Fruit fly (Drosophila melanogaster) whole organism, embryonic: Measurements from ENCODE around the gene Spps.

Experiments
- Adf1 ChIP-seq: fragments of 200-800 bp; sonication (Bioruptor generic); IDR thresholded peaks from 2 replicates; pipeline ENCODE4 v1.3.6; 2022; ENCODE audit warnings: missing biosample characterization, missing genetic modification characterization
- Antp ChIP-seq: fragments of 200-800 bp; sonication (Bioruptor generic); optimal IDR thresholded peaks from 3 replicates; lab custom pipeline; 2016; ENCODE audit warnings: missing biosample characterization, missing genetic modification characterization
- CG10274 ChIP-seq: fragments of 200-800 bp; sonication (Bioruptor generic); optimal IDR thresholded peaks from 3 replicates; lab custom pipeline; 2017; ENCODE audit warnings: missing biosample characterization, mild to moderate bottlenecking, missing genetic modification characterization
- CG10979 ChIP-seq: fragments of 200-800 bp; sonication (Bioruptor generic); optimal IDR thresholded peaks from 2 replicates; lab custom pipeline; 2018; ENCODE audit warnings: missing biosample characterization, mild to moderate bottlenecking, missing genetic modification characterization, moderate library complexity
- CG12236 ChIP-seq: fragments of 200-800 bp; sonication (Bioruptor generic); optimal IDR thresholded peaks from 2 replicates; lab custom pipeline; 2016; ENCODE audit warnings: missing biosample characterization, missing genetic modification characterization
- CG12391 ChIP-seq: fragments of 200-800 bp; sonication (Bioruptor generic); optimal IDR thresholded peaks from 3 replicates; lab custom pipeline; 2018; ENCODE audit warnings: missing biosample characterization, mild to moderate bottlenecking, missing genetic modification characterization, moderate library complexity
- CG14710 ChIP-seq: fragments of 200-800 bp; sonication (Bioruptor generic); optimal IDR thresholded peaks from 3 replicates; lab custom pipeline; 2019; ENCODE audit warnings: missing biosample characterization, mild to moderate bottlenecking, missing genetic modification characterization, moderate library complexity
- CG1647 ChIP-seq: fragments of 200-800 bp; sonication (Bioruptor generic); optimal IDR thresholded peaks from 3 replicates; lab custom pipeline; 2016; ENCODE audit warnings: missing biosample characterization, missing genetic modification characterization
- CG16779 ChIP-seq: fragments of 200-800 bp; sonication (Bioruptor generic); IDR thresholded peaks from 2 replicates; pipeline ENCODE4 v1.3.6; 2022; ENCODE audit warnings: missing biosample characterization, missing genetic modification characterization
- CG16815 ChIP-seq: fragments of 200-800 bp; sonication (Bioruptor generic); optimal IDR thresholded peaks from 3 replicates; lab custom pipeline; 2017; ENCODE audit warnings: missing biosample characterization, mild to moderate bottlenecking, missing genetic modification characterization
- CG16863 ChIP-seq: fragments of 200-800 bp; sonication (Bioruptor generic); optimal IDR thresholded peaks from 3 replicates; lab custom pipeline; 2016; ENCODE audit warnings: missing biosample characterization, missing genetic modification characterization
- CG17385 ChIP-seq: fragments of 200-800 bp; sonication (Bioruptor generic); optimal IDR thresholded peaks from 3 replicates; lab custom pipeline; 2018; ENCODE audit warnings: missing biosample characterization, mild to moderate bottlenecking, missing genetic modification characterization
- CG17568 ChIP-seq: fragments of 200-800 bp; sonication (Bioruptor generic); optimal IDR thresholded peaks from 2 replicates; lab custom pipeline; 2018; ENCODE audit warnings: missing biosample characterization, mild to moderate bottlenecking, missing genetic modification characterization, moderate library complexity
- CG30403 ChIP-seq: fragments of 200-800 bp; sonication (Bioruptor generic); optimal IDR thresholded peaks from 3 replicates; lab custom pipeline; 2016; ENCODE audit warnings: missing biosample characterization, missing genetic modification characterization
- CG32772 ChIP-seq: fragments of 200-800 bp; sonication (Bioruptor generic); IDR thresholded peaks from 2 replicates; pipeline ENCODE4 v1.3.6; 2022; ENCODE audit warnings: missing biosample characterization, missing genetic modification characterization
- CG34224 ChIP-seq: fragments of 200-800 bp; sonication (Bioruptor generic); IDR thresholded peaks from 3 replicates; pipeline ENCODE4 v1.3.6; 2022; ENCODE audit warnings: missing biosample characterization, missing genetic modification characterization; ENCODE audit not compliant: partially characterized antibody
- CG43689 ChIP-seq: fragments of 200-800 bp; sonication (Bioruptor generic); IDR thresholded peaks from 2 replicates; pipeline ENCODE4 v1.3.6; 2022; ENCODE audit warnings: missing biosample characterization, missing genetic modification characterization
- CG5245 ChIP-seq: fragments of 200-800 bp; sonication (Bioruptor generic); optimal IDR thresholded peaks from 3 replicates; lab custom pipeline; 2016; ENCODE audit warnings: missing biosample characterization, missing genetic modification characterization
- CG8944 ChIP-seq: fragments of 200-800 bp; sonication (Bioruptor generic); optimal IDR thresholded peaks from 3 replicates; lab custom pipeline; 2016; ENCODE audit warnings: missing biosample characterization, missing genetic modification characterization
- E2f2 ChIP-seq: fragments of 200-800 bp; sonication (Bioruptor generic); IDR thresholded peaks from 2 replicates; pipeline ENCODE4 v1.3.6; 2022; ENCODE audit warnings: missing biosample characterization, missing genetic modification characterization
- Ets97D ChIP-seq: fragments of 200-800 bp; sonication (Bioruptor generic); optimal IDR thresholded peaks from 3 replicates; lab custom pipeline; 2016; ENCODE audit warnings: missing biosample characterization, missing genetic modification characterization
- Gsc ChIP-seq: fragments of 200-800 bp; sonication (Bioruptor generic); IDR thresholded peaks from 2 replicates; pipeline ENCODE4 v1.3.6; 2022; ENCODE audit warnings: missing biosample characterization, missing genetic modification characterization
- Gug ChIP-seq: fragments of 200-800 bp; sonication (Bioruptor generic); IDR thresholded peaks from 4 replicates; pipeline ENCODE4 v1.3.6; 2022; ENCODE audit warnings: missing biosample characterization, missing genetic modification characterization
- H2.0 ChIP-seq: fragments of 200-800 bp; sonication (Bioruptor generic); IDR thresholded peaks from 2 replicates; pipeline ENCODE4 v1.3.6; 2022; ENCODE audit warnings: missing biosample characterization, missing genetic modification characterization
- HLHmδ ChIP-seq: fragments of 200-800 bp; sonication (Bioruptor generic); optimal IDR thresholded peaks from 2 replicates; lab custom pipeline; 2018; ENCODE audit warnings: missing biosample characterization, mild to moderate bottlenecking, missing genetic modification characterization, moderate library complexity
- Neu2 ChIP-seq: fragments of 200-800 bp; sonication (Bioruptor generic); optimal IDR thresholded peaks from 3 replicates; lab custom pipeline; 2016; ENCODE audit warnings: missing biosample characterization, missing genetic modification characterization, borderline replicate concordance
- Optix ChIP-seq: fragments of 200-800 bp; sonication (Bioruptor generic); IDR thresholded peaks from 3 replicates; pipeline ENCODE4 v1.3.6; 2022; ENCODE audit warnings: missing biosample characterization, missing genetic modification characterization
- PHDP ChIP-seq: fragments of 200-800 bp; sonication (Bioruptor generic); optimal IDR thresholded peaks from 3 replicates; lab custom pipeline; 2018; ENCODE audit warnings: missing biosample characterization, mild to moderate bottlenecking, missing genetic modification characterization, moderate library complexity
- Side ChIP-seq: fragments of 200-800 bp; sonication (Bioruptor generic); optimal IDR thresholded peaks from 2 replicates; lab custom pipeline; 2016; ENCODE audit warnings: missing biosample characterization, missing genetic modification characterization
- Sox100B ChIP-seq: fragments of 200-800 bp; sonication (Bioruptor generic); optimal IDR thresholded peaks from 3 replicates; lab custom pipeline; 2018; ENCODE audit warnings: missing biosample characterization, mild to moderate bottlenecking, missing genetic modification characterization
- ase ChIP-seq: fragments of 200-800 bp; sonication (Bioruptor generic); IDR thresholded peaks from 3 replicates; pipeline ENCODE4 v1.3.6; 2022; ENCODE audit warnings: missing biosample characterization, missing genetic modification characterization
- ash1 ChIP-seq: fragments of 200-800 bp; sonication (Bioruptor generic); optimal IDR thresholded peaks from 2 replicates; lab custom pipeline; 2018; ENCODE audit warnings: missing biosample characterization, mild to moderate bottlenecking, missing genetic modification characterization
- ato ChIP-seq: fragments of 200-800 bp; sonication (Bioruptor generic); IDR thresholded peaks from 2 replicates; pipeline ENCODE4 v1.3.6; 2022; ENCODE audit warnings: missing biosample characterization, missing genetic modification characterization; ENCODE audit not compliant: partially characterized antibody
- cas ChIP-seq: fragments of 200-800 bp; sonication (Bioruptor generic); IDR thresholded peaks from 2 replicates; pipeline ENCODE4 v1.3.6; 2022; ENCODE audit warnings: missing biosample characterization, missing genetic modification characterization
- dan ChIP-seq: fragments of 200-800 bp; sonication (Bioruptor generic); IDR thresholded peaks from 2 replicates; pipeline ENCODE4 v1.3.6; 2022; ENCODE audit warnings: missing biosample characterization, missing genetic modification characterization
- esg ChIP-seq: fragments of 200-800 bp; sonication (Bioruptor generic); conservative IDR thresholded peaks from 2 replicates; pipeline ENCODE4 v1.3.6; 2022; ENCODE audit warnings: missing biosample characterization, missing genetic modification characterization
- grau ChIP-seq: fragments of 200-800 bp; optimal IDR thresholded peaks from 3 replicates; lab custom pipeline; 2019; ENCODE audit warnings: missing biosample characterization, mild to moderate bottlenecking, missing genetic modification characterization, moderate library complexity
- hth ChIP-seq: fragments of >200 bp; optimal IDR thresholded peaks from 2 replicates; lab custom pipeline; 2017; ENCODE audit warnings: inconsistent platforms
- jigr1 ChIP-seq: fragments of 200-800 bp; sonication (Bioruptor generic); IDR thresholded peaks from 3 replicates; pipeline ENCODE4 v1.3.6; 2022; ENCODE audit warnings: missing biosample characterization, missing genetic modification characterization
- kay ChIP-seq: fragments of 200-800 bp; sonication (Bioruptor generic); optimal IDR thresholded peaks from 2 replicates; lab custom pipeline; 2016; ENCODE audit warnings: missing biosample characterization, missing genetic modification characterization
- lab ChIP-seq: fragments of 200-800 bp; sonication (Bioruptor generic); optimal IDR thresholded peaks from 3 replicates; lab custom pipeline; 2017; ENCODE audit warnings: missing biosample characterization, missing genetic modification characterization, mild to moderate bottlenecking, moderate library complexity, missing genetic modification reagents
- pan ChIP-seq, 4 experiments: fragments of >200 bp in 3 of 4; fragments of 200-800 bp in 1 of 4; sonication (Bioruptor generic) in 1 of 4; optimal IDR thresholded peaks in 3 of 4; IDR thresholded peaks in 1 of 4; 2 replicates each; pipeline versions ENCODE4 v1.3.6 to Lab custom; 2017 to 2022; ENCODE audit warnings: missing biosample characterization in 2 of 4, missing genetic modification characterization in 2 of 4, mixed read lengths in 1 of 4
- pnt ChIP-seq: fragments of 200-800 bp; sonication (Bioruptor generic); optimal IDR thresholded peaks from 3 replicates; lab custom pipeline; 2016; ENCODE audit warnings: missing biosample characterization, missing genetic modification characterization
- schlank ChIP-seq: fragments of 200-800 bp; sonication (Bioruptor generic); optimal IDR thresholded peaks from 2 replicates; lab custom pipeline; 2018; ENCODE audit warnings: missing biosample characterization, mild to moderate bottlenecking, missing genetic modification characterization
- seq ChIP-seq: fragments of 200-800 bp; sonication (Bioruptor generic); IDR thresholded peaks from 2 replicates; pipeline ENCODE4 v1.3.6; 2022; ENCODE audit warnings: missing biosample characterization, missing genetic modification characterization
- shn ChIP-seq: fragments of 200-800 bp; sonication (Bioruptor generic); optimal IDR thresholded peaks from 3 replicates; lab custom pipeline; 2016; ENCODE audit warnings: missing biosample characterization, missing genetic modification characterization
- twi ChIP-seq: fragments of 200-800 bp; optimal IDR thresholded peaks from 2 replicates; lab custom pipeline; 2019; ENCODE audit warnings: missing biosample characterization, mild to moderate bottlenecking, missing genetic modification characterization, moderate library complexity
- unc-4 ChIP-seq: fragments of 200-800 bp; sonication (Bioruptor generic); IDR thresholded peaks from 2 replicates; pipeline ENCODE4 v1.3.6; 2022; ENCODE audit warnings: missing biosample characterization, missing genetic modification characterization; ENCODE audit not compliant: partially characterized antibody

The Spps gene

DNA sequence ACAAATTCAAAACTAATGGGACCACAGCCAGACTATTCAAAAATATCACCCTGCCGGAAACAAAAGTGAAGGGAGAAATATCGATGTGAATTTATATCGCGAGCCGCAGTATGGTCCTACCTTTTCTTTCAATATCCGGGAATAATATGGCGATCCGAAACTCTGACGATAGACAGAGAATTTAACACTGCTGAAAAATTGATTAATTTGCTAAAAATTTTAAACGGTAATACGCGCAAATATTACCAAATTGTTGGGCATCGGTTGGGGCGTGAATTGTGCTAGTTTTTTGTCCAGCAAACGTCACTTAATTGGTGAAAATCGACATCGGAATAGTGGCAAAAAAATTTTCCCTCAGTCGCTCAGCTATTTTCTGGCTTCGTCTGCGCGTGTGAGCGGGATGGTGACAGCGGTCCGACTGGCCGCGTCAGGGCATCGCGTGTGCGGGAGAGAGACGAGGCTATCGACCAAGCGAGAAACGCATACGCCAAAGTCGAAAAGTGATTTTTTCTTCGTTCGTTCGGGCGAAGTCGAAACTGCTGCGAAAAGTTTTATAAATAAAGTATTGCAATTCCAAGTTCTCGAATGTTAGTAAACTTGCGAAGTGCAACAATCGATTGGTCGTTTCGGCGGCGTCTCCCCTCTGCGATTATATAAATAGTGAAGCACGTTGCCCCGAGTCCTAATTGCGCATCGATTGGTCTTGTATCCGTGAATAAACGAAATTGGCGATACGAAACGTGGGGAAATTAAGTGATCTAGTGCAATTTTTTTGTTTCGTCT is 3.9 kb upstream of the Spps start, which contains the start of gene mask (continued):
- no peak for TF ChIP-seq pnt
- no peak for TF ChIP-seq hth (lab: Kevin White, UChicago)
- TF ChIP-seq kay (GFP tag; lab: Kevin White, UChicago), result peak; percentile 16
- peak; percentile 61; the same call in 1 of the 2 replicates for TF ChIP-seq E2f2 (GFP tag; lab: Robert Waterston, UW)
- peak; percentile 51 for TF ChIP-seq grau (tag; lab: Kevin White, UChicago)
- no peak; the same call in 1 of the 2 replicates for TF ChIP-seq cas (GFP tag; lab: Robert Waterston, UW)
- peak; percentile 61; the same call in 2 of the 3 replicates for TF ChIP-seq ase (GFP tag; lab: Robert Waterston, UW)
- peak; percentile 42 for TF ChIP-seq Neu2 (GFP tag; lab: Kevin White, UChicago)
- TF ChIP-seq Gug (GFP tag; lab: Robert Waterston, UW), result peak; percentile 62; the same call in 3 of the 4 replicates
- TF ChIP-seq CG5245 (GFP tag; lab: Kevin White, UChicago), result peak; percentile 59
- TF ChIP-seq CG43689 (GFP tag; lab: Robert Waterston, UW), result peak; percentile 48; the same call in 1 of the 2 replicates
- peak; percentile 74 for TF ChIP-seq CG12391 (tag; lab: Kevin White, UChicago)
- peak; percentile 70; the same call in 1 of the 2 replicates for TF ChIP-seq H2.0
- peak; percentile 81 for TF ChIP-seq shn
- peak; percentile 28 for TF ChIP-seq CG8944 (GFP tag; lab: Kevin White, UChicago)
- no peak for TF ChIP-seq CG34224 (GFP tag; lab: Robert Waterston, UW)
- peak; percentile 33 for TF ChIP-seq CG10274 (GFP tag; lab: Kevin White, UChicago)
- peak; percentile 43 for TF ChIP-seq CG16815 (GFP tag; lab: Kevin White, UChicago)
- TF ChIP-seq CG17385 (GFP tag; lab: Kevin White, UChicago), result peak; percentile 83
- no peak for TF ChIP-seq CG16779 (GFP tag; lab: Robert Waterston, UW)
- no peak for TF ChIP-seq esg (GFP tag; lab: Robert Waterston, UW)
- peak; percentile 86 for TF ChIP-seq Side (GFP tag; lab: Kevin White, UChicago)
- peak; percentile 91 for TF ChIP-seq HLHmδ (GFP tag; lab: Kevin White, UChicago)
- TF ChIP-seq CG12236 (GFP tag; lab: Kevin White, UChicago), result peak; percentile 73
- TF ChIP-seq Gsc, result no peak
- TF ChIP-seq PHDP (tag; lab: Kevin White, UChicago), result peak; percentile 66
- TF ChIP-seq dan (GFP tag; lab: Robert Waterston, UW), result no peak
- peak; percentile 25 for TF ChIP-seq CG10979 (tag; lab: Kevin White, UChicago)
- peak; percentile 87 for TF ChIP-seq lab
- TF ChIP-seq CG32772, result peak; percentile 61; the same call in 1 of the 2 replicates
- no peak for TF ChIP-seq pan (optimal IDR thresholded peaks at IDR 0.05; lab: Kevin White, UChicago)
- TF ChIP-seq pan (GFP tag; optimal IDR thresholded peaks at IDR 0.05 in 1 of 2, IDR thresholded peaks at IDR 0.05 in 1 of 2), result peak in 1 of 2 experiments; percentile 80
- TF ChIP-seq Antp (GFP tag; lab: Kevin White, UChicago), result peak; percentile 56
- peak; percentile 37 for TF ChIP-seq CG1647 (GFP tag; lab: Kevin White, UChicago)
- peak; percentile 75 for TF ChIP-seq Sox100B
- TF ChIP-seq Ets97D (GFP tag; lab: Kevin White, UChicago), result peak; percentile 99
- TF ChIP-seq ash1, result peak; percentile 90
- peak; percentile 1; the same call in 1 of the 2 replicates for TF ChIP-seq ato
- peak; percentile 70 for TF ChIP-seq CG30403 (GFP tag; lab: Kevin White, UChicago)
- 0 out of 3 replicates have a peak, but pooled peaks have one; percentile 59 for TF ChIP-seq Optix (GFP tag; lab: Robert Waterston, UW)
- 0 out of 2 replicates have a peak, but pooled peaks have one; percentile 25 for TF ChIP-seq Adf1 (GFP tag; lab: Robert Waterston, UW)
- peak; percentile 51 for TF ChIP-seq twi (tag; lab: Kevin White, UChicago)
- TF ChIP-seq CG16863 (GFP tag; lab: Kevin White, UChicago), result peak; percentile 73
- no peak for TF ChIP-seq jigr1 (GFP tag; lab: Robert Waterston, UW)
- TF ChIP-seq seq (GFP tag; lab: Robert Waterston, UW), result peak; percentile 75
- TF ChIP-seq CG17568 (GFP tag; lab: Kevin White, UChicago), result peak; percentile 58
- TF ChIP-seq schlank (tag; lab: Kevin White, UChicago), result peak; percentile 86
- peak; percentile 77 for TF ChIP-seq CG14710 (tag; lab: Kevin White, UChicago)
- no peak; the same call in 1 of the 2 replicates for TF ChIP-seq unc-4 (GFP tag; lab: Robert Waterston, UW)
